Fruit fly (Drosophila melanogaster): ENCODE data around the gene CG15399.

dm6 chr2L:2782790-2783189, 11.2 kb upstream of the CG15399 start:
- TF ChIP-seq EcR (GFP tag; optimal IDR thresholded peaks at IDR 0.05) (no peak), usp (GFP tag; optimal IDR thresholded peaks at IDR 0.05) (no peak), CG8478 (optimal IDR thresholded peaks at IDR 0.05) (no peak), pan (optimal IDR thresholded peaks at IDR 0.05) (no peak), Dll (optimal IDR thresholded peaks at IDR 0.05) (no peak)
